Worm (Caenorhabditis elegans) whole organism, L1 larva: Measurements from ENCODE around the gene Y69E1A.1.

Source experiments
- ceh-8 ChIP-seq: fragments of 200-800 bp; sonication (Bioruptor generic); optimal IDR thresholded peaks from 2 replicates; lab custom pipeline; 2018; ENCODE audit warnings: mild to moderate bottlenecking, missing genetic modification characterization, moderate library complexity, missing compliant biosample characterization
- ets-5 ChIP-seq: fragments of 200-800 bp; sonication (Bioruptor generic); IDR thresholded peaks from 2 replicates; pipeline ENCODE4 v1.3.6; 2022; ENCODE audit warnings: missing genetic modification characterization, missing compliant biosample characterization
- jun-1 ChIP-seq: fragments of 150-350 bp; optimal IDR thresholded peaks from 2 replicates; lab custom pipeline; 2014; ENCODE audit warnings: missing biosample characterization, missing genetic modification reagents, missing genetic modification characterization
- nhr-11 ChIP-seq: fragments of 150-350 bp; optimal IDR thresholded peaks from 2 replicates; lab custom pipeline; 2014; ENCODE audit warnings: missing biosample characterization, missing genetic modification characterization
- nhr-20 ChIP-seq: sonication (generic microtip); optimal IDR thresholded peaks from 2 replicates; lab custom pipeline; 2016; ENCODE audit warnings: mild to moderate bottlenecking, missing genetic modification characterization, missing compliant biosample characterization
- xbp-1 ChIP-seq: sonication (generic microtip); optimal IDR thresholded peaks from 2 replicates; lab custom pipeline; 2016; ENCODE audit warnings: missing genetic modification characterization, missing compliant biosample characterization
- zag-1 ChIP-seq: fragments of 150-350 bp; optimal IDR thresholded peaks from 2 replicates; lab custom pipeline; 2014; ENCODE audit warnings: missing biosample characterization, missing genetic modification characterization

DNA sequence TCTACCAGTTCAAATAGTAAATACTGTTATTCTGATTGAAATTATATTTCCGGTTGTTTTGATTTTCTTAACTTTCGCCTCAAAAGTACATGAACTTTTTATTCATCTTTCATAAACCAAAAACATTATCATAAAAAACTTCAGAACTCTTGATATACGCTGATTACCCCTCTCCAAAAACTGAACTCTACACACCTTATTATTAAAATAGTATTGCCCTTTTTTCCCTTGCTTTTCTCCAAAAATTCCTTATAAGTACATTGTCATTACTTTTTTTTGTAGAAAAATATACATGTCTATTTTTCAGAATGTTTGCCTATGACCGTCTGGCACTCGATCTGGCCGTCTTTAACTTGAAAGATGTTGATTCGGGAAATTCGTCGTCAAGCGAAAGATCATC, 33.1 kb upstream of the Y69E1A.1 start, which contains the start of gene Y43E12A.2:
- TF ChIP-seq jun-1 (tag; lab: Kevin White, UChicago): no peak
- TF ChIP-seq nhr-20: no peak
- TF ChIP-seq ceh-8 (GFP tag; lab: Kevin White, UChicago): no peak
- no peak for TF ChIP-seq nhr-11 (tag; lab: Kevin White, UChicago)
- no peak for TF ChIP-seq xbp-1 (tag; lab: Kevin White, UChicago)
- TF ChIP-seq ets-5 (GFP tag; lab: Robert Waterston, UW): no peak
- no peak for TF ChIP-seq zag-1 (tag; lab: Kevin White, UChicago)
